Worm (Caenorhabditis elegans) whole organism, young adult: ENCODE measurements around the gene T25E4.1.

ENCODE experiments used
- F33H1.4 ChIP-seq: fragments of 200-800 bp; sonication (Bioruptor generic); IDR thresholded peaks from 2 replicates; pipeline ENCODE4 v1.3.6; 2022; ENCODE audit warnings: missing genetic modification reagents, missing genetic modification characterization, missing compliant biosample characterization
- F52B5.7 ChIP-seq: sonication (generic microtip); optimal IDR thresholded peaks from 2 replicates; lab custom pipeline; 2016; ENCODE audit warnings: mild to moderate bottlenecking, missing genetic modification characterization, missing compliant biosample characterization
- ama-1 ChIP-seq, 3 experiments: fragments of 150-350 bp in 1 of 3; sonication (generic microtip) in 2 of 3; optimal IDR thresholded peaks; 2 replicates each; lab custom pipeline; 2014 to 2018; ENCODE audit warnings: missing biosample characterization in 2 of 3, missing genetic modification characterization in 2 of 3, missing genetic modification reagents in 2 of 3
- egl-18 ChIP-seq: fragments of 200-800 bp; sonication (Bioruptor generic); IDR thresholded peaks from 2 replicates; pipeline ENCODE4 v1.3.6; 2022; ENCODE audit warnings: missing genetic modification reagents, missing genetic modification characterization, missing compliant biosample characterization
- gei-17 ChIP-seq: fragments of 200-800 bp; sonication (Bioruptor generic); optimal IDR thresholded peaks from 2 replicates; lab custom pipeline; 2018; ENCODE audit warnings: mild to moderate bottlenecking, missing genetic modification characterization, missing compliant biosample characterization
- hrde-1 ChIP-seq: sonication (generic microtip); optimal IDR thresholded peaks from 2 replicates; lab custom pipeline; 2016; ENCODE audit warnings: missing genetic modification characterization, mild to moderate bottlenecking, missing compliant biosample characterization, moderate library complexity, missing genotype, missing genetic modification reagents, borderline replicate concordance
- mcd-1 ChIP-seq: fragments of 200-800 bp; sonication (Bioruptor generic); IDR thresholded peaks from 2 replicates; pipeline ENCODE4 v1.3.6; 2022; ENCODE audit warnings: missing genetic modification reagents, missing genetic modification characterization, missing compliant biosample characterization
- snpc-3.4 ChIP-seq: sonication (generic microtip); optimal IDR thresholded peaks from 2 replicates; lab custom pipeline; 2017; ENCODE audit warnings: missing genetic modification characterization, mild to moderate bottlenecking, missing compliant biosample characterization, antibody characterized with exemption, moderate library complexity, missing genotype, missing genetic modification reagents
- ztf-18 ChIP-seq: sonication (generic microtip); optimal IDR thresholded peaks from 2 replicates; lab custom pipeline; 2016; ENCODE audit warnings: missing genotype, mild to moderate bottlenecking, missing genetic modification characterization, missing compliant biosample characterization

- TF ChIP-seq mcd-1 (GFP tag; lab: Robert Waterston, UW) (no peak), ztf-18 (no peak), gei-17 (GFP tag; lab: Kevin White, UChicago) (no peak), egl-18 (no peak), snpc-3.4 (tag; lab: Kevin White, UChicago) (no peak), ama-1 (optimal IDR thresholded peaks at IDR 0.05; lab: Kevin White, UChicago) (no peak), ama-1 (GFP tag; optimal IDR thresholded peaks at IDR 0.05; lab: Kevin White, UChicago) (no peak), hrde-1 (tag; lab: Kevin White, UChicago) (no peak), F33H1.4 (GFP tag; lab: Robert Waterston, UW) (no peak), F52B5.7 (tag; lab: Kevin White, UChicago) (no peak)
Observed at ce11 chrII:5531855-5532328, 46.2 kb upstream of the T25E4.1 start, which contains the start of gene C17C3.9.
